Worm (Caenorhabditis elegans): ENCODE measurements around the gene C02F5.14.

The C02F5.14 gene

ce11 chrIII:8227511-8227910 is 7.8 kb downstream of the C02F5.14 start, which contains the start of gene fbxl-1 (continued):
- TF ChIP-seq pag-3 (tag; optimal IDR thresholded peaks at IDR 0.05; ENCODE audit: borderline replicate concordance, insufficient read depth): no peak
- TF ChIP-seq egl-13 (tag; optimal IDR thresholded peaks at IDR 0.05): peak; percentile 76
- peak; percentile 99 for TF ChIP-seq lin-14 (GFP tag; optimal IDR thresholded peaks at IDR 0.05)
- no peak for TF ChIP-seq ces-1 (GFP tag; optimal IDR thresholded peaks at IDR 0.05)

- TF ChIP-seq hlh-17 (GFP tag; optimal IDR thresholded peaks at IDR 0.05; ENCODE audit: borderline replicate concordance): no peak
- no peak for TF ChIP-seq nhr-71 (tag; optimal IDR thresholded peaks at IDR 0.05)
- no peak for TF ChIP-seq blmp-1 (tag; optimal IDR thresholded peaks at IDR 0.05)
- TF ChIP-seq fkh-10 (GFP tag; optimal IDR thresholded peaks at IDR 0.05): no peak
- TF ChIP-seq vab-15 (tag; optimal IDR thresholded peaks at IDR 0.05): no peak
- TF ChIP-seq aly-2 (tag; optimal IDR thresholded peaks at IDR 0.05): no peak
- TF ChIP-seq nhr-19 (GFP tag; conservative IDR thresholded peaks at IDR 0.05): no peak
- no peak for TF ChIP-seq egl-27 (tag; optimal IDR thresholded peaks at IDR 0.05)
- no peak for TF ChIP-seq snu-23 (GFP tag; optimal IDR thresholded peaks at IDR 0.05)
Measured at ce11 chrIII:8226178-8226577, 9.1 kb downstream of the C02F5.14 start, which contains the start of gene rfs-1. Gene rfs-1, plus strand, starts transcription at chrIII:8226478.

- TF ChIP-seq tlp-1 (tag; optimal IDR thresholded peaks at IDR 0.05) (no peak), lin-14 (GFP tag; optimal IDR thresholded peaks at IDR 0.05) (no peak), ceh-63 (GFP tag; optimal IDR thresholded peaks at IDR 0.05) (no peak), sup-37 (GFP tag; optimal IDR thresholded peaks at IDR 0.05) (no peak), nhr-71 (tag; optimal IDR thresholded peaks at IDR 0.05) (no peak), vab-15 (tag; optimal IDR thresholded peaks at IDR 0.05) (no peak), lsy-2 (tag; optimal IDR thresholded peaks at IDR 0.05) (peak in 1 of 2 experiments; percentile 26), elt-2 (tag; optimal IDR thresholded peaks at IDR 0.05) (no peak), nhr-85 (tag) (no peak), ets-5 (GFP tag; IDR thresholded peaks at IDR 0.05) (no peak), egl-27 (tag; optimal IDR thresholded peaks at IDR 0.05) (no peak), efl-1 (optimal IDR thresholded peaks at IDR 0.05) (peak in 1 of 2 experiments; percentile 17), efl-1 (GFP tag; optimal IDR thresholded peaks at IDR 0.05 in 1 of 2) (peak; percentile 25 to 62), blmp-1 (tag; optimal IDR thresholded peaks at IDR 0.05) (no peak), dpl-1 (GFP tag; optimal IDR thresholded peaks at IDR 0.05) (peak in 1 of 3 experiments; percentile 33), zag-1 (tag; optimal IDR thresholded peaks at IDR 0.05) (no peak), snu-23 (GFP tag; optimal IDR thresholded peaks at IDR 0.05) (peak; percentile 6)
Measured at ce11 chrIII:8224769-8225168, 10.5 kb downstream of the C02F5.14 start, which contains the start of gene mob-4. Gene mob-4, plus strand, starts transcription at chrIII:8225097.

- TF ChIP-seq unc-86 (tag; optimal IDR thresholded peaks at IDR 0.05) (peak; percentile 79), nhr-12 (tag; optimal IDR thresholded peaks at IDR 0.05) (no peak), ztf-11 (tag; optimal IDR thresholded peaks at IDR 0.05) (peak in 1 of 2 experiments; percentile 57), tbx-2 (tag; optimal IDR thresholded peaks at IDR 0.05) (peak; percentile 6), elt-3 (tag; optimal IDR thresholded peaks at IDR 0.05) (no peak), nhr-237 (tag; optimal IDR thresholded peaks at IDR 0.05) (no peak), grh-1 (GFP tag; IDR thresholded peaks at IDR 0.05) (no peak)
Measured at ce11 chrIII:8220081-8220480, 15.2 kb downstream of the C02F5.14 start.

ce11 chrIII:8217919-8218318 is 17.4 kb downstream of the C02F5.14 start, which contains the start of gene C30A5.16:
Gene C30A5.16, plus strand, starts transcription at chrIII:8218219.
- no peak for TF ChIP-seq pax-3 (tag; optimal IDR thresholded peaks at IDR 0.05)
- peak; percentile 11 for TF ChIP-seq dsc-1 (tag; optimal IDR thresholded peaks at IDR 0.05)
- TF ChIP-seq efl-1 (optimal IDR thresholded peaks at IDR 0.05): no peak
- peak in 1 of 2 experiments; percentile 34 for TF ChIP-seq efl-1 (GFP tag; optimal IDR thresholded peaks at IDR 0.05 in 1 of 2)

Data from whole organism, L1 larva.